Fruit fly (Drosophila melanogaster): Measurements from ENCODE around the gene Teh4.
A peak's percentile ranks its signal among the peaks of the same experiment; 100 is the strongest.

The Teh4 gene

DNA sequence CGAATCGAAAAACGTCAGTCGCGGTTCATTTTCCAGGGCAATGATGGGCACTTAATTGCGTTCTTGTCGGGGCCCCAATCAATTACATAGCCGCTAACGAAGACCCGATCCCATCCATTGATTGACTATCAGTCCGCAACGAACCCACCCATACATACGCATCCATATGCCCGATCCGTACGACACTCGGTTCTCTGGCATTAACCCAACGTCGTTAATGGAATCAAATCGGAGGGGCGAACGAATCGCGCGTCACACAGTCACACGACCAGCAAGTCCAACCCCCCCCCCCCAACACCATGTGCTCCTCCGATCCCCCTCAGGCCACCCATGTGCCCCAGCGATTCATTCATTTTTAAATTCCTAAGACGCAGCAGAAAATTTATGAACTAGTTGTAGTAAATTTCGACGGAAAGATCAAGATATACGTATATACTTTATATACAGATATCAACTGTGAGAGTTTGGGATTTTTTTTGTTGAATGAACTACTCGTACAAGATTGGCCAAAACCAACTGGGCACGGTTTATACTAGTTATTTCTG is 43.2 kb upstream of the Teh4 start:
- TF ChIP-seq CG14050 (GFP tag; IDR thresholded peaks at IDR 0.05) (no peak), yki (optimal IDR thresholded peaks at IDR 0.05) (no peak), Deaf1 (tag; optimal IDR thresholded peaks at IDR 0.05) (peak; percentile 97), chinmo (GFP tag; IDR thresholded peaks at IDR 0.05; ENCODE audit: partially characterized antibody) (peak; percentile 96), exex (tag; optimal IDR thresholded peaks at IDR 0.05) (peak; percentile 79), Rx (GFP tag; IDR thresholded peaks at IDR 0.05) (no peak), hb (GFP tag; IDR thresholded peaks at IDR 0.05; ENCODE audit: partially characterized antibody) (no peak), E2f2 (GFP tag; IDR thresholded peaks at IDR 0.05) (0 out of 2 replicates have a peak, but pooled peaks have one; percentile 15), abd-A (tag; optimal IDR thresholded peaks at IDR 0.05) (peak; percentile 93), oc (tag; optimal IDR thresholded peaks at IDR 0.05) (peak; percentile 2), ttk (GFP tag; IDR thresholded peaks at IDR 0.05) (0 out of 2 replicates have a peak, but pooled peaks have one; percentile 26), CHES-1-like (GFP tag; optimal IDR thresholded peaks at IDR 0.05) (no peak), zen (tag; optimal IDR thresholded peaks at IDR 0.05) (no peak), gro (GFP tag; optimal IDR thresholded peaks at IDR 0.05) (no peak), ab (GFP tag; optimal IDR thresholded peaks at IDR 0.05) (no peak), mirr (GFP tag; optimal IDR thresholded peaks at IDR 0.05) (peak; percentile 89), Drgx (GFP tag; IDR thresholded peaks at IDR 0.05) (peak; percentile 38; the same call in 1 of the 2 replicates), ap (GFP tag; IDR thresholded peaks at IDR 0.05) (no peak), CG15601 (tag; optimal IDR thresholded peaks at IDR 0.05) (no peak), CG10543 (GFP tag; optimal IDR thresholded peaks at IDR 0.05) (peak; percentile 97), CG42726 (GFP tag; IDR thresholded peaks at IDR 0.05; ENCODE audit: partially characterized antibody) (no peak), CG2678 (tag; optimal IDR thresholded peaks at IDR 0.05) (peak; percentile 31), rib (GFP tag; IDR thresholded peaks at IDR 0.05) (peak; percentile 49; the same call in 1 of the 2 replicates), Chrac-16 (GFP tag; optimal IDR thresholded peaks at IDR 0.05) (no peak), otp (GFP tag; IDR thresholded peaks at IDR 0.05) (0 out of 3 replicates have a peak, but pooled peaks have one; percentile 50), NFAT (GFP tag; IDR thresholded peaks at IDR 0.05) (peak; percentile 68; the same call in 1 of the 2 replicates), kni (GFP tag; optimal IDR thresholded peaks at IDR 0.05) (peak; percentile 13), CG14441 (GFP tag; IDR thresholded peaks at IDR 0.05) (peak; percentile 37; the same call in 1 of the 2 replicates), mld (GFP tag; IDR thresholded peaks at IDR 0.05; ENCODE audit: partially characterized antibody) (no peak), Adf1 (GFP tag; IDR thresholded peaks at IDR 0.05) (peak; percentile 54), Hand (GFP tag; optimal IDR thresholded peaks at IDR 0.05) (no peak), HmgZ (tag; optimal IDR thresholded peaks at IDR 0.05) (peak; percentile 64), so (GFP tag; IDR thresholded peaks at IDR 0.05) (0 out of 3 replicates have a peak, but pooled peaks have one; percentile 41), CG34224 (GFP tag; IDR thresholded peaks at IDR 0.05; ENCODE audit: partially characterized antibody) (no peak; the same call in 2 of the 3 replicates), CG12769 (tag; optimal IDR thresholded peaks at IDR 0.05) (peak; percentile 95), HHEX (GFP tag; optimal IDR thresholded peaks at IDR 0.05) (peak; percentile 4), Lpt (GFP tag; optimal IDR thresholded peaks at IDR 0.05) (no peak), CG17612 (GFP tag; IDR thresholded peaks at IDR 0.05) (no peak), Neu2 (GFP tag; optimal IDR thresholded peaks at IDR 0.05; ENCODE audit: borderline replicate concordance) (no peak), CG13123 (GFP tag; optimal IDR thresholded peaks at IDR 0.05) (no peak), Hey (tag; optimal IDR thresholded peaks at IDR 0.05) (peak; percentile 17), CG4730 (GFP tag; IDR thresholded peaks at IDR 0.05) (no peak), nau (GFP tag; optimal IDR thresholded peaks at IDR 0.05) (no peak), CG17829 (tag; optimal IDR thresholded peaks at IDR 0.05) (no peak), HmgD (GFP tag; optimal IDR thresholded peaks at IDR 0.05) (no peak), slbo (GFP tag; IDR thresholded peaks at IDR 0.05) (no peak), dpn (GFP tag; optimal IDR thresholded peaks at IDR 0.05) (no peak), CG8944 (GFP tag; optimal IDR thresholded peaks at IDR 0.05) (no peak), ci (GFP tag; IDR thresholded peaks at IDR 0.05) (0 out of 3 replicates have a peak, but pooled peaks have one; percentile 43), schlank (tag; optimal IDR thresholded peaks at IDR 0.05) (peak; percentile 48)

Data from whole organism, embryonic.